Worm (Caenorhabditis elegans): Measurements from ENCODE around the gene pph-1.

The pph-1 gene

ce11 chrV:10671618-10672017, 30.7 kb upstream of the pph-1 start, which contains the start of gene ceh-22:
ceh-22 (plus strand) TSS chrV:10671918.
- TF ChIP-seq ceh-22 (tag; optimal IDR thresholded peaks at IDR 0.05) (peak; percentile 74), ceh-14 (tag; optimal IDR thresholded peaks at IDR 0.05) (no peak)

- TF ChIP-seq ceh-22 (tag; optimal IDR thresholded peaks at IDR 0.05) (peak; percentile 100), tbx-2 (tag; optimal IDR thresholded peaks at IDR 0.05) (peak; percentile 48), ceh-34 (tag; optimal IDR thresholded peaks at IDR 0.05) (peak; percentile 30), ets-4 (tag; optimal IDR thresholded peaks at IDR 0.05) (peak; percentile 22), gmeb-2 (tag; optimal IDR thresholded peaks at IDR 0.05) (no peak), C08G9.2 (tag; optimal IDR thresholded peaks at IDR 0.05) (peak; percentile 30), hlh-8 (tag; optimal IDR thresholded peaks at IDR 0.05) (no peak), ref-2 (tag; optimal IDR thresholded peaks at IDR 0.05) (peak; percentile 31), ceh-31 (tag; optimal IDR thresholded peaks at IDR 0.05) (no peak), lin-11 (tag; optimal IDR thresholded peaks at IDR 0.05) (no peak), dve-1 (tag; optimal IDR thresholded peaks at IDR 0.05) (no peak), ceh-19 (GFP tag; optimal IDR thresholded peaks at IDR 0.05) (no peak)
Measured at ce11 chrV:10672601-10673000, 29.7 kb upstream of the pph-1 start.

ce11 chrV:10675978-10676377, 26.4 kb upstream of the pph-1 start:
- TF ChIP-seq nhr-232 (tag; optimal IDR thresholded peaks at IDR 0.05), result no peak
- peak; percentile 73 for TF ChIP-seq unc-42 (tag; optimal IDR thresholded peaks at IDR 0.05)
- TF ChIP-seq sox-4 (tag; optimal IDR thresholded peaks at IDR 0.05), result no peak
- TF ChIP-seq K02D7.2 (tag; optimal IDR thresholded peaks at IDR 0.05), result no peak

- TF ChIP-seq nfya-1 (tag; optimal IDR thresholded peaks at IDR 0.05) (peak; percentile 28), ceh-18 (tag; optimal IDR thresholded peaks at IDR 0.05) (peak; percentile 7), hlh-6 (tag; optimal IDR thresholded peaks at IDR 0.05) (peak; percentile 6), ceh-31 (tag; optimal IDR thresholded peaks at IDR 0.05) (peak; percentile 39), unc-42 (tag; optimal IDR thresholded peaks at IDR 0.05) (peak; percentile 20), hlh-8 (tag; optimal IDR thresholded peaks at IDR 0.05) (no peak)
Measured at ce11 chrV:10677459-10677858, 24.9 kb upstream of the pph-1 start.

ce11 chrV:10679080-10679479, 23.3 kb upstream of the pph-1 start:
- TF ChIP-seq ceh-9 (tag; optimal IDR thresholded peaks at IDR 0.05) (no peak), pax-1 (tag; optimal IDR thresholded peaks at IDR 0.05) (no peak), fkh-6 (tag; optimal IDR thresholded peaks at IDR 0.05) (no peak), unc-42 (tag; optimal IDR thresholded peaks at IDR 0.05) (no peak), ama-1 (optimal IDR thresholded peaks at IDR 0.05) (no peak), lim-6 (tag; optimal IDR thresholded peaks at IDR 0.05) (no peak), gmeb-2 (tag; optimal IDR thresholded peaks at IDR 0.05) (no peak), nfya-1 (tag; optimal IDR thresholded peaks at IDR 0.05) (no peak), hlh-6 (tag; optimal IDR thresholded peaks at IDR 0.05) (no peak), nhr-11 (tag; optimal IDR thresholded peaks at IDR 0.05) (no peak), tbx-7 (tag; optimal IDR thresholded peaks at IDR 0.05) (no peak), ceh-48 (tag; optimal IDR thresholded peaks at IDR 0.05) (no peak), unc-86 (tag; optimal IDR thresholded peaks at IDR 0.05) (no peak), madf-2 (tag; optimal IDR thresholded peaks at IDR 0.05) (no peak), ceh-31 (tag; optimal IDR thresholded peaks at IDR 0.05) (no peak), ztf-16 (tag; optimal IDR thresholded peaks at IDR 0.05) (no peak)

ce11 chrV:10679990-10680602, 22.3 kb upstream of the pph-1 start:
- TF ChIP-seq hlh-15 (tag; optimal IDR thresholded peaks at IDR 0.05), result no peak
- peak; percentile 80 for TF ChIP-seq unc-42 (tag; optimal IDR thresholded peaks at IDR 0.05)
- TF ChIP-seq mec-3 (tag; optimal IDR thresholded peaks at IDR 0.05; ENCODE audit: borderline replicate concordance), result no peak

Measured in whole organism, late embryonic.